Worm (Caenorhabditis elegans): ENCODE data around the gene adr-2.

- TF ChIP-seq zag-1 (tag; optimal IDR thresholded peaks at IDR 0.05) (no peak), skn-1 (tag; optimal IDR thresholded peaks at IDR 0.05) (no peak)
Observed at ce11 chrIII:7215532-7215931, 17.1 kb downstream of the adr-2 start.
